Worm (Caenorhabditis elegans) whole organism, early embryonic: ENCODE data around the gene mpst-3.

ENCODE experiments used
- B0310.2 ChIP-seq: sonication (generic microtip); optimal IDR thresholded peaks from 2 replicates; lab custom pipeline; 2016; ENCODE audit warnings: mild to moderate bottlenecking, missing genetic modification characterization, missing compliant biosample characterization
- F13C5.2 ChIP-seq: sonication (generic microtip); optimal IDR thresholded peaks from 2 replicates; lab custom pipeline; 2017; ENCODE audit warnings: mild to moderate bottlenecking, missing genetic modification characterization, inconsistent platforms, missing compliant biosample characterization
- aly-1 ChIP-seq: sonication (generic microtip); optimal IDR thresholded peaks from 2 replicates; lab custom pipeline; 2016; ENCODE audit warnings: missing genetic modification characterization, missing compliant biosample characterization
- ama-1 ChIP-seq: fragments of 150-350 bp; optimal IDR thresholded peaks from 2 replicates; lab custom pipeline; 2014
- ceh-13 ChIP-seq: fragments of 200-800 bp; sonication (Bioruptor generic); optimal IDR thresholded peaks from 2 replicates; lab custom pipeline; 2018; ENCODE audit warnings: mild to moderate bottlenecking, missing genetic modification characterization, missing compliant biosample characterization
- ceh-36 ChIP-seq: sonication (generic microtip); optimal IDR thresholded peaks from 2 replicates; lab custom pipeline; 2016; ENCODE audit warnings: missing genetic modification characterization, inconsistent platforms, missing compliant biosample characterization
- ets-7 ChIP-seq: sonication (generic microtip); optimal IDR thresholded peaks from 2 replicates; lab custom pipeline; 2016; ENCODE audit warnings: missing genotype, missing genetic modification characterization, missing compliant biosample characterization
- flt-1 ChIP-seq: fragments of 200-800 bp; sonication (Bioruptor generic); IDR thresholded peaks from 2 replicates; pipeline ENCODE4 v1.3.6; 2022; ENCODE audit warnings: missing genetic modification characterization, missing compliant biosample characterization
- hmbx-1 ChIP-seq: sonication (generic microtip); optimal IDR thresholded peaks from 2 replicates; lab custom pipeline; 2016; ENCODE audit warnings: mild to moderate bottlenecking, missing genetic modification characterization, missing compliant biosample characterization
- hmg-4 ChIP-seq: fragments of 200-800 bp; sonication (Bioruptor generic); optimal IDR thresholded peaks from 2 replicates; lab custom pipeline; 2018; ENCODE audit warnings: mild to moderate bottlenecking, missing genetic modification characterization, missing compliant biosample characterization
- hnd-1 ChIP-seq: sonication (generic microtip); optimal IDR thresholded peaks from 2 replicates; lab custom pipeline; 2016; ENCODE audit warnings: missing genetic modification characterization, missing compliant biosample characterization
- pes-1 ChIP-seq: fragments of 200-800 bp; sonication (Bioruptor generic); IDR thresholded peaks from 2 replicates; pipeline ENCODE4 v1.3.6; 2022; ENCODE audit warnings: missing genetic modification reagents, missing genetic modification characterization, missing compliant biosample characterization
- scrt-1 ChIP-seq: fragments of 200-800 bp; sonication (Bioruptor generic); IDR thresholded peaks from 2 replicates; pipeline ENCODE4 v1.3.6; 2022; ENCODE audit warnings: missing genetic modification characterization, missing compliant biosample characterization
- sea-1 ChIP-seq: fragments of 200-800 bp; sonication (Bioruptor generic); conservative IDR thresholded peaks from 2 replicates; pipeline ENCODE4 v1.3.6; 2022; ENCODE audit warnings: missing genetic modification characterization, missing compliant biosample characterization
- tbx-11 ChIP-seq: fragments of 200-800 bp; sonication (Bioruptor generic); IDR thresholded peaks from 2 replicates; pipeline ENCODE4 v1.3.6; 2022; ENCODE audit warnings: missing genetic modification characterization, missing compliant biosample characterization
- tbx-37 ChIP-seq: fragments of 200-800 bp; sonication (Bioruptor generic); conservative IDR thresholded peaks from 2 replicates; pipeline ENCODE4 v1.3.6; 2022; ENCODE audit warnings: missing genetic modification reagents, missing genetic modification characterization, missing compliant biosample characterization
- tra-4 ChIP-seq: sonication (generic microtip); optimal IDR thresholded peaks from 2 replicates; lab custom pipeline; 2017; ENCODE audit warnings: missing genetic modification characterization, missing compliant biosample characterization

mpst-3 gene

ce11 chrV:14899545-14899944 lies 4.1 kb downstream of the mpst-3 start, which contains the start of gene H12D21.10:
H12D21.10 (plus strand) TSS chrV:14899804.
- no peak for TF ChIP-seq F13C5.2 (tag; lab: Kevin White, UChicago)

ce11 chrV:14900905-14901304 lies 5.5 kb downstream of the mpst-3 start:
- TF ChIP-seq sea-1 (no peak), scrt-1 (GFP tag; lab: Robert Waterston, UW) (no peak), B0310.2 (tag; lab: Kevin White, UChicago) (no peak), hmg-4 (GFP tag; lab: Kevin White, UChicago) (no peak), tbx-11 (no peak), ceh-36 (tag; lab: Kevin White, UChicago) (no peak), F13C5.2 (tag; lab: Kevin White, UChicago) (no peak), ceh-13 (GFP tag; lab: Kevin White, UChicago) (no peak), hmbx-1 (tag; lab: Kevin White, UChicago) (no peak), ama-1 (lab: Kevin White, UChicago) (no peak), aly-1 (tag; lab: Kevin White, UChicago) (no peak), pes-1 (GFP tag; lab: Robert Waterston, UW) (no peak), tra-4 (no peak)

ce11 chrV:14907445-14907844 lies 12.0 kb downstream of the mpst-3 start:
- TF ChIP-seq tbx-11 (no peak), aly-1 (tag; lab: Kevin White, UChicago) (no peak), pes-1 (GFP tag; lab: Robert Waterston, UW) (no peak), hnd-1 (tag; lab: Kevin White, UChicago) (no peak), tra-4 (no peak), ama-1 (lab: Kevin White, UChicago) (no peak), sea-1 (no peak), F13C5.2 (tag; lab: Kevin White, UChicago) (no peak), ets-7 (tag; lab: Kevin White, UChicago) (no peak)

- TF ChIP-seq hmbx-1 (tag; lab: Kevin White, UChicago) (no peak), B0310.2 (tag; lab: Kevin White, UChicago) (no peak), ceh-13 (GFP tag; lab: Kevin White, UChicago) (no peak), tbx-37 (GFP tag; lab: Robert Waterston, UW) (no peak), ets-7 (tag; lab: Kevin White, UChicago) (no peak), hnd-1 (tag; lab: Kevin White, UChicago) (no peak), F13C5.2 (tag; lab: Kevin White, UChicago) (no peak), sea-1 (no peak), tra-4 (no peak), pes-1 (GFP tag; lab: Robert Waterston, UW) (no peak), hmg-4 (GFP tag; lab: Kevin White, UChicago) (no peak), ama-1 (lab: Kevin White, UChicago) (no peak), ceh-36 (tag; lab: Kevin White, UChicago) (no peak)
Observed at ce11 chrV:14909331-14909835, 13.9 kb downstream of the mpst-3 start, which contains the start of gene H12D21.9. H12D21.9 (minus strand) TSS chrV:14909478.

ce11 chrV:14910758-14911157 lies 15.3 kb downstream of the mpst-3 start:
- TF ChIP-seq tbx-37 (GFP tag; lab: Robert Waterston, UW) (no peak), F13C5.2 (tag; lab: Kevin White, UChicago) (no peak), aly-1 (tag; lab: Kevin White, UChicago) (no peak), hmg-4 (GFP tag; lab: Kevin White, UChicago) (no peak), flt-1 (no peak), ceh-36 (tag; lab: Kevin White, UChicago) (no peak), pes-1 (GFP tag; lab: Robert Waterston, UW) (no peak), ama-1 (lab: Kevin White, UChicago) (no peak), hmbx-1 (tag; lab: Kevin White, UChicago) (no peak), ets-7 (tag; lab: Kevin White, UChicago) (no peak), scrt-1 (GFP tag; lab: Robert Waterston, UW) (no peak)

ce11 chrV:14915599-14915998 lies 20.2 kb downstream of the mpst-3 start, which contains the start of gene H12D21.11:
H12D21.11 (plus strand) TSS chrV:14915899.
- TF ChIP-seq sea-1 (no peak), pes-1 (GFP tag; lab: Robert Waterston, UW) (no peak), scrt-1 (GFP tag; lab: Robert Waterston, UW) (no peak), ceh-13 (GFP tag; lab: Kevin White, UChicago) (no peak), flt-1 (no peak), hmbx-1 (tag; lab: Kevin White, UChicago) (no peak), tra-4 (no peak), hmg-4 (GFP tag; lab: Kevin White, UChicago) (no peak), F13C5.2 (tag; lab: Kevin White, UChicago) (no peak), ets-7 (tag; lab: Kevin White, UChicago) (no peak), aly-1 (tag; lab: Kevin White, UChicago) (no peak)

ce11 chrV:14921509-14921908 lies 26.1 kb downstream of the mpst-3 start, which contains the start of gene zmp-4:
zmp-4 (minus strand) TSS chrV:14921609.
- TF ChIP-seq pes-1 (GFP tag; lab: Robert Waterston, UW) (no peak), hmbx-1 (tag; lab: Kevin White, UChicago) (no peak), hmg-4 (GFP tag; lab: Kevin White, UChicago) (no peak), flt-1 (no peak), ama-1 (lab: Kevin White, UChicago) (no peak), tra-4 (no peak), F13C5.2 (tag; lab: Kevin White, UChicago) (no peak), scrt-1 (GFP tag; lab: Robert Waterston, UW) (no peak)

- TF ChIP-seq ets-7 (tag; lab: Kevin White, UChicago), result no peak
- no peak for TF ChIP-seq hnd-1 (tag; lab: Kevin White, UChicago)
- no peak for TF ChIP-seq tra-4
- no peak for TF ChIP-seq pes-1 (GFP tag; lab: Robert Waterston, UW)
- TF ChIP-seq ceh-36 (tag; lab: Kevin White, UChicago), result no peak
- TF ChIP-seq scrt-1 (GFP tag; lab: Robert Waterston, UW), result no peak
- TF ChIP-seq ama-1 (lab: Kevin White, UChicago), result no peak
- no peak for TF ChIP-seq tbx-11
- no peak for TF ChIP-seq ceh-13 (GFP tag; lab: Kevin White, UChicago)
- TF ChIP-seq sea-1, result no peak
- TF ChIP-seq hmbx-1 (tag; lab: Kevin White, UChicago), result no peak
- no peak for TF ChIP-seq F13C5.2 (tag; lab: Kevin White, UChicago)
Observed at ce11 chrV:14924104-14924503, 28.7 kb downstream of the mpst-3 start, which contains the start of gene srg-54. srg-54 (minus strand) TSS chrV:14924204.
